Worm (Caenorhabditis elegans): ENCODE results near the gene B0563.7.

The B0563.7 gene

ce11 chrX:9166921-9167320 is 12.8 kb upstream of the B0563.7 start, which contains the start of gene B0563.10:
B0563.10 (minus strand) TSS chrX:9167245.
- TF ChIP-seq lin-32 (GFP tag; optimal IDR thresholded peaks at IDR 0.05): no peak
- no peak for TF ChIP-seq ceh-43 (GFP tag; optimal IDR thresholded peaks at IDR 0.05)
- no peak for TF ChIP-seq lin-13 (tag; optimal IDR thresholded peaks at IDR 0.05)
- no peak for TF ChIP-seq flh-1 (GFP tag; optimal IDR thresholded peaks at IDR 0.05)
- TF ChIP-seq mep-1 (tag; optimal IDR thresholded peaks at IDR 0.05): no peak
- TF ChIP-seq cnd-1 (tag; optimal IDR thresholded peaks at IDR 0.05): no peak

- TF ChIP-seq sptf-1 (tag; optimal IDR thresholded peaks at IDR 0.05) (no peak), pha-4 (tag; optimal IDR thresholded peaks at IDR 0.05) (no peak)
Measured at ce11 chrX:9162864-9163263, 8.7 kb upstream of the B0563.7 start, which contains the start of gene tsp-11. tsp-11 (plus strand) TSS chrX:9163164.

ce11 chrX:9161253-9161904 is 7.3 kb upstream of the B0563.7 start:
- TF ChIP-seq ztf-11 (tag; optimal IDR thresholded peaks at IDR 0.05): no peak
- TF ChIP-seq lsy-2 (tag; optimal IDR thresholded peaks at IDR 0.05): no peak
- no peak for TF ChIP-seq mls-2 (tag; optimal IDR thresholded peaks at IDR 0.05)
- TF ChIP-seq pha-4 (tag; optimal IDR thresholded peaks at IDR 0.05): no peak
- no peak for TF ChIP-seq nhr-76 (tag; optimal IDR thresholded peaks at IDR 0.05)
- no peak for TF ChIP-seq lin-32 (GFP tag; optimal IDR thresholded peaks at IDR 0.05)
- no peak for TF ChIP-seq unc-39 (tag; optimal IDR thresholded peaks at IDR 0.05)
- TF ChIP-seq ces-1 (GFP tag; optimal IDR thresholded peaks at IDR 0.05): peak; percentile 88
- TF ChIP-seq nhr-2 (tag; optimal IDR thresholded peaks at IDR 0.05): no peak
- no peak for TF ChIP-seq M03D4.4 (tag; optimal IDR thresholded peaks at IDR 0.05)
- no peak for TF ChIP-seq sptf-1 (tag; optimal IDR thresholded peaks at IDR 0.05)
- no peak for TF ChIP-seq zip-8 (tag; optimal IDR thresholded peaks at IDR 0.05)
- peak; percentile 96 for TF ChIP-seq hlh-1 (tag; optimal IDR thresholded peaks at IDR 0.05)
- TF ChIP-seq lin-13 (tag; optimal IDR thresholded peaks at IDR 0.05): no peak
- TF ChIP-seq bed-3 (GFP tag; optimal IDR thresholded peaks at IDR 0.05): no peak
- TF ChIP-seq blmp-1 (tag; optimal IDR thresholded peaks at IDR 0.05): no peak
- TF ChIP-seq unc-62 (GFP tag; optimal IDR thresholded peaks at IDR 0.05): peak; percentile 66
- TF ChIP-seq snpc-4 (tag; optimal IDR thresholded peaks at IDR 0.05): no peak
- no peak for TF ChIP-seq nhr-28 (tag; optimal IDR thresholded peaks at IDR 0.05)
- no peak for TF ChIP-seq tbx-8 (GFP tag; optimal IDR thresholded peaks at IDR 0.05)
- no peak for TF ChIP-seq ham-2 (GFP tag; optimal IDR thresholded peaks at IDR 0.05)
- no peak for TF ChIP-seq nhr-12 (tag; optimal IDR thresholded peaks at IDR 0.05)
- no peak for TF ChIP-seq elt-3 (tag; optimal IDR thresholded peaks at IDR 0.05)
- TF ChIP-seq ceh-83 (GFP tag; optimal IDR thresholded peaks at IDR 0.05): no peak
- TF ChIP-seq mab-5 (tag; optimal IDR thresholded peaks at IDR 0.05): no peak
- no peak for TF ChIP-seq elt-1 (tag; optimal IDR thresholded peaks at IDR 0.05; ENCODE audit: borderline replicate concordance, insufficient read depth)
- TF ChIP-seq cnd-1 (tag; optimal IDR thresholded peaks at IDR 0.05): no peak
- TF ChIP-seq sem-2 (GFP tag; optimal IDR thresholded peaks at IDR 0.05): no peak
- no peak for TF ChIP-seq mep-1 (tag; optimal IDR thresholded peaks at IDR 0.05)
- TF ChIP-seq unc-120 (tag; optimal IDR thresholded peaks at IDR 0.05; ENCODE audit: poor library complexity, severe bottlenecking): peak; percentile 73

- TF ChIP-seq nhr-2 (tag; optimal IDR thresholded peaks at IDR 0.05): no peak
- no peak for TF ChIP-seq bed-3 (GFP tag; optimal IDR thresholded peaks at IDR 0.05)
- no peak for TF ChIP-seq sptf-1 (tag; optimal IDR thresholded peaks at IDR 0.05)
- TF ChIP-seq mep-1 (tag; optimal IDR thresholded peaks at IDR 0.05): no peak
- no peak for TF ChIP-seq ceh-43 (GFP tag; optimal IDR thresholded peaks at IDR 0.05)
- no peak for TF ChIP-seq hlh-1 (tag; optimal IDR thresholded peaks at IDR 0.05)
- no peak for TF ChIP-seq flh-1 (GFP tag; optimal IDR thresholded peaks at IDR 0.05)
- TF ChIP-seq lin-32 (GFP tag; optimal IDR thresholded peaks at IDR 0.05): no peak
- no peak for TF ChIP-seq tbx-8 (GFP tag; optimal IDR thresholded peaks at IDR 0.05)
- no peak for TF ChIP-seq drap-1 (GFP tag; optimal IDR thresholded peaks at IDR 0.05)
Measured at ce11 chrX:9155751-9156150, 1.6 kb upstream of the B0563.7 start.
